Worm (Caenorhabditis elegans): ENCODE measurements around the gene sqst-2.

Gene sqst-2

DNA sequence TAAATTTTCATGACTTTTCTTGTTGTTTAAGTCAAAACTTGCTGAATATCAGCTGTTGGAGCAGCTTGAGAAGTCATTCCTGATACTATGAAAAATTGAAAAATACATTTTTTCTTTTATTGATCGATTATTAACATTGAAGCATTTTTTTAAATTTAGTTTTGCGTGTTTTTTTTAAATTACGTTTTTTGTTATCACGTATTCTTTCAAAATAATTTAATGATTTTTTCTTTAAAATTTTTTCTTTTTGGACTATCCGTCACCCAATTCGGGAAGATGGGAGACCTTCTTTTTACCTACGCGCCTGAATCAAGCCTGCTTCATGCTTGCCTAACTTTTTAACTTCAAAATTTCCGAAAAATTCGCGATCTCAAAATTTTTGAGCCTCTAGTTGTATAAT lies 34.7 kb downstream of the sqst-2 start, which contains the start of gene F42C5.5:
TSS of gene F42C5.5 (minus strand) at position 101 of the 400 bp plus-strand sequence.
- TF ChIP-seq fkh-6 (tag; optimal IDR thresholded peaks at IDR 0.05) (no peak), T23F11.4 (GFP tag; optimal IDR thresholded peaks at IDR 0.05) (no peak), nhr-232 (tag; optimal IDR thresholded peaks at IDR 0.05) (no peak), rnt-1 (tag; optimal IDR thresholded peaks at IDR 0.05) (no peak), madf-2 (tag; optimal IDR thresholded peaks at IDR 0.05) (no peak), ceh-6 (GFP tag; optimal IDR thresholded peaks at IDR 0.05) (no peak), ceh-45 (GFP tag; IDR thresholded peaks at IDR 0.05) (no peak), pha-4 (tag; optimal IDR thresholded peaks at IDR 0.05) (no peak), ceh-22 (tag; optimal IDR thresholded peaks at IDR 0.05) (no peak), hlh-6 (tag; optimal IDR thresholded peaks at IDR 0.05) (no peak), tbx-2 (tag; optimal IDR thresholded peaks at IDR 0.05) (no peak), C08G9.2 (tag; optimal IDR thresholded peaks at IDR 0.05) (no peak), pax-1 (tag; optimal IDR thresholded peaks at IDR 0.05) (no peak), sox-4 (tag; optimal IDR thresholded peaks at IDR 0.05) (no peak), ceh-19 (GFP tag; optimal IDR thresholded peaks at IDR 0.05) (no peak), hlh-13 (GFP tag; optimal IDR thresholded peaks at IDR 0.05) (no peak), nhr-11 (tag; optimal IDR thresholded peaks at IDR 0.05) (no peak), ttx-3 (tag; optimal IDR thresholded peaks at IDR 0.05) (no peak)

DNA sequence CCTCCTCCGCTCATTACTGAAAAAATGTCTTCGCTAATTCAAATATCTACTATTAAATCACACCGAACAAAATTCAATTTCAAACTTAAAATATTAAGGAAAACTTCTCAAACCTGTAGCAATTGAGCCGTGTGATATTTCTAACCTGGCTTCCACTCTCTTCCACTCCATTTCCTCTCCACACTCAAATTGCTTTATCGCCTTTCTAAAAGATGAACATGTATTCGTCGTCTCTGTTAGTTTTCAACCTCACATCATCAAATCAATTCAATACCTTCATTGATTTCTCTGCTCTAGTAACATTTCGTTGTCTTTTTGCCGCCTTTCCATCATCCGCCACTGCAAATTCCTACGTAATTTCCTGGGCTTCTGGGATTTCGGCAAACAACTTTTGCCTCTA lies 36.8 kb downstream of the sqst-2 start, which contains the start of gene F42C5.4:
TSS of gene F42C5.4 (minus strand) at position 171 of the 400 bp plus-strand sequence.
- no peak for TF ChIP-seq madf-2 (tag; optimal IDR thresholded peaks at IDR 0.05)
- TF ChIP-seq odd-2 (tag; optimal IDR thresholded peaks at IDR 0.05), result no peak
- TF ChIP-seq ceh-18 (tag; optimal IDR thresholded peaks at IDR 0.05), result no peak
- no peak for TF ChIP-seq elt-4 (tag; optimal IDR thresholded peaks at IDR 0.05)
- TF ChIP-seq gmeb-2 (tag; optimal IDR thresholded peaks at IDR 0.05), result no peak
- TF ChIP-seq dmd-4 (tag; optimal IDR thresholded peaks at IDR 0.05; ENCODE audit: borderline replicate concordance), result no peak
- no peak for TF ChIP-seq nfya-1 (tag; optimal IDR thresholded peaks at IDR 0.05)
- TF ChIP-seq nhr-11 (tag; optimal IDR thresholded peaks at IDR 0.05), result no peak
- TF ChIP-seq che-1 (tag; optimal IDR thresholded peaks at IDR 0.05), result no peak
- TF ChIP-seq rnt-1 (tag; optimal IDR thresholded peaks at IDR 0.05), result no peak
- no peak for TF ChIP-seq pqm-1 (tag; optimal IDR thresholded peaks at IDR 0.05)
- TF ChIP-seq ref-2 (tag; optimal IDR thresholded peaks at IDR 0.05), result no peak
- no peak for TF ChIP-seq ahr-1 (tag; optimal IDR thresholded peaks at IDR 0.05)
- TF ChIP-seq ceh-24 (tag; optimal IDR thresholded peaks at IDR 0.05), result no peak
- no peak for TF ChIP-seq elt-2 (tag; optimal IDR thresholded peaks at IDR 0.05)
- TF ChIP-seq npax-4 (tag; optimal IDR thresholded peaks at IDR 0.05), result no peak

DNA sequence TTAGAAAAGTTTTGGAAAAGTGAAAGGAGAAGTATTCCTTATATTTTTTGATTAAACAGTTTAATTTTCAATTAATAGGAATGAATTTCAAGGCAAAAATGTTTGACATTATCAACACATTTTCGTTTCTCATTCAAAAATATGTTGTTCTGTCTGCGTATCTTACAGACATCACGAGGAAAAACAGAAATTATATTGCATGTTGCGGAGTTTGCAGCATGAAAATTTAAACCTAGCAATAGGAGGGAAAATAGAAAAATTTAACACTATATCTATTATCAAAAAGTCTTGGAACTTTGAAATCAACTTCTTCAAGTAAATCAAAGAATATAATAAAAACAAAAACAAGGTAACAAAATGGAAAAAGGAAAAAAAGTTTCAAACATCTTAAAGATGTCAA lies 37.7 kb downstream of the sqst-2 start:
- TF ChIP-seq zip-5 (tag; optimal IDR thresholded peaks at IDR 0.05), result no peak
- TF ChIP-seq pqm-1 (tag; optimal IDR thresholded peaks at IDR 0.05), result no peak

DNA sequence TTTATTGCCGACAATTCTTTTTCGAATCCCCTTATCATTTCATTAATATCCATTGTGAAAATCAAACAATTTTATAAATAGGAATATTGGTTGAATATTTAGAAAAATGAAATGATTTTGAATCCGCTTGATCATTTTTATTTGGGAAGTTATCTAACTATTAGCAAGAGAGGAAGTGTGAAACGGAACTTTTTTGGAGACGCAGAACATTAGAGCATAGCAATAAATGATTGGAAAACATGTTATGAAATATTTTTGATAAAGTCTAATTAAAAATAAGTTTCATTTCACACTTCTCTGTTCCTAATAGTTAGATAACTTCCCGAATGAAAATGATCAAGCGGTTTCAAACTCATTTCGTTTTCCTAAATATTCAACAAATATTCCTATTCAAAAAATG lies 41.3 kb downstream of the sqst-2 start, which contains the start of gene F42C5.3:
TSS of gene F42C5.3 (minus strand) at position 101 of the 400 bp plus-strand sequence.
- TF ChIP-seq pat-9 (tag; optimal IDR thresholded peaks at IDR 0.05), result no peak
- no peak for TF ChIP-seq ceh-19 (GFP tag; optimal IDR thresholded peaks at IDR 0.05)
- TF ChIP-seq ceh-18 (tag; optimal IDR thresholded peaks at IDR 0.05), result no peak
- no peak for TF ChIP-seq madf-2 (tag; optimal IDR thresholded peaks at IDR 0.05)
- no peak for TF ChIP-seq ceh-6 (GFP tag; optimal IDR thresholded peaks at IDR 0.05)
- TF ChIP-seq ahr-1 (tag; optimal IDR thresholded peaks at IDR 0.05), result no peak
- no peak for TF ChIP-seq gmeb-2 (tag; optimal IDR thresholded peaks at IDR 0.05)
- no peak for TF ChIP-seq hlh-8 (tag; optimal IDR thresholded peaks at IDR 0.05)
- no peak for TF ChIP-seq ceh-14 (tag; optimal IDR thresholded peaks at IDR 0.05)
- TF ChIP-seq nhr-11 (tag; optimal IDR thresholded peaks at IDR 0.05), result no peak
- no peak for TF ChIP-seq lim-6 (tag; optimal IDR thresholded peaks at IDR 0.05)
- no peak for TF ChIP-seq ceh-9 (tag; optimal IDR thresholded peaks at IDR 0.05)
- TF ChIP-seq ztf-16 (tag; optimal IDR thresholded peaks at IDR 0.05), result no peak
- no peak for TF ChIP-seq sox-2 (GFP tag; IDR thresholded peaks at IDR 0.05)
- no peak for TF ChIP-seq ama-1 (optimal IDR thresholded peaks at IDR 0.05)
- no peak for TF ChIP-seq hlh-6 (tag; optimal IDR thresholded peaks at IDR 0.05)
- TF ChIP-seq ceh-31 (tag; optimal IDR thresholded peaks at IDR 0.05), result no peak
- TF ChIP-seq eyg-1 (tag; optimal IDR thresholded peaks at IDR 0.05), result no peak
